Worm (Caenorhabditis elegans): ENCODE data around the gene F21F8.5.

F21F8.5 gene

DNA sequence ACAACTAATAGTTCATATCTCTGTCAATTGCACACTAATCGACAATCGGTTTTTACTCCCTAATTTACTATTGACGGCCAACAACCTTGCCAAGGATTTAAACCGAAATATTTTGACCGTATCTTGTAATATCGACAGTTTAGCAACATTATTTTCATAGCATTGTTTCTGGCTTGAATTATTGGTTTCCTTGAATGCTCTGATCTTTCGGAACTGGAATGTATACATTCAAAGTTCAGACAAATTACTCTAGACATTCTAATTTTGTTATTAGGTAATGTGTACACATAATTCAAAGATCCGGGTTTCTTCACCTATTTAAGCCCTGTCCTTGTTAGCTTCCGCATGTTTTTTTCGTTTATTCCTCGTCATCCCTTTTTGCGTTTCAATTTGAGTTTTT is 2.2 kb downstream of the F21F8.5 start, which contains the start of gene C16D9.9:
C16D9.9 (plus strand) TSS at position 301 of the 400 bp plus-strand sequence.
- TF ChIP-seq lin-54 (GFP tag; optimal IDR thresholded peaks at IDR 0.05) (no peak), madf-8 (GFP tag; conservative IDR thresholded peaks at IDR 0.05) (no peak), snpc-4 (GFP tag; optimal IDR thresholded peaks at IDR 0.05) (no peak), snpc-4 (tag; optimal IDR thresholded peaks at IDR 0.05) (no peak), lin-26 (GFP tag; IDR thresholded peaks at IDR 0.05) (no peak), B0019.2 (GFP tag; conservative IDR thresholded peaks at IDR 0.05) (no peak), F22D6.2 (tag; optimal IDR thresholded peaks at IDR 0.05) (no peak), ceh-27 (GFP tag; optimal IDR thresholded peaks at IDR 0.05) (no peak), F39B2.1 (GFP tag; IDR thresholded peaks at IDR 0.05) (no peak), ceh-58 (GFP tag; IDR thresholded peaks at IDR 0.05) (no peak), nfya-2 (GFP tag; IDR thresholded peaks at IDR 0.05) (no peak), ceh-100 (GFP tag; IDR thresholded peaks at IDR 0.05) (no peak), tbx-9 (tag; optimal IDR thresholded peaks at IDR 0.05; ENCODE audit: borderline replicate concordance) (no peak), bed-2 (GFP tag; IDR thresholded peaks at IDR 0.05) (no peak), ccch-3 (GFP tag; optimal IDR thresholded peaks at IDR 0.05) (no peak)

DNA sequence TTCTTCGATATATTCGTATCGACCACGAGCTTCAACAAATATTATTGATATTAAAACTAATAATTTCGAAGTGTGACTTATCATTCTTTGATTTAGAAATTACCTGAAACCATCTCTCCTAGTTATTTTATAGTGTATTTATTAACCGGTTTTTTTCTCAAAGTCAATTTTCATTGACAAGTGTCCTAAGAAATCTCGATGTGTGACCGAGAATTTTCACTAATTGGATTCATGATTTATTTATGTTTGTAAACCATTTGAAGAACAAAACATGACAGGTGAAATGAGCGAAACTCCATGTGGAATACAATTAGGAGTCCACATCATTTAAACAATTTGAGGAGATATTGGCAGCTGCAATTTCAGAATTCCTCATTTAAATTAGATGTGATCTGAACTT is 2.7 kb downstream of the F21F8.5 start, which contains the start of gene C16D9.8:
C16D9.8 (minus strand) TSS at position 101 of the 400 bp plus-strand sequence.
- TF ChIP-seq sea-2 (GFP tag; IDR thresholded peaks at IDR 0.05) (no peak), K11D2.4 (GFP tag; IDR thresholded peaks at IDR 0.05) (no peak), tbp1 (GFP tag; optimal IDR thresholded peaks at IDR 0.05) (no peak), lin-35 (GFP tag; optimal IDR thresholded peaks at IDR 0.05) (no peak), D2030.7 (GFP tag; IDR thresholded peaks at IDR 0.05) (no peak), madf-3 (GFP tag; IDR thresholded peaks at IDR 0.05) (no peak), lin-54 (GFP tag; optimal IDR thresholded peaks at IDR 0.05) (no peak), T07F8.4 (tag; optimal IDR thresholded peaks at IDR 0.05) (no peak), aptf-2 (GFP tag; conservative IDR thresholded peaks at IDR 0.05) (no peak), somi-1 (GFP tag; optimal IDR thresholded peaks at IDR 0.05) (no peak), F52B5.7 (tag; optimal IDR thresholded peaks at IDR 0.05) (no peak), Y53G8AR.9 (GFP tag; conservative IDR thresholded peaks at IDR 0.05) (no peak), zfh-2 (GFP tag; conservative IDR thresholded peaks at IDR 0.05) (no peak), B0336.3 (GFP tag; IDR thresholded peaks at IDR 0.05) (no peak), nfya-1 (tag; optimal IDR thresholded peaks at IDR 0.05; ENCODE audit: borderline replicate concordance, insufficient read depth) (no peak)

DNA sequence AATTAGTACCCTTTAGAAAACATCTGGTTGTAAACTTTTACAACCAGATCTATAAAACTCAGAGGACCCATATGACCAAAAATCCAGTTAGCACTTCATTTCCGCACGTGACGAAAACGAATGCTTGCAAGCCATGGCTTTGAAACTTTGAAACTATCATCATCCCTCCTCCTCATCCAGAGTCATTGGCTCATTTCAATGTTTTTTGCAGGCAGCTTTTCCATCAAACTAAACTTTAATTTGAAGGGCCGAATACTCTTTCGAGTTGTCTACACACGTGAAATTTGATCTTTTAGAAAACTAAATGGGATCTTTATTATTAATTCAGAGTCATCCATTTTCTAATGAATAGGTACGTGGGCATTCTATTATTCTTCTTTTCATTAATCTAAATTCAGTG is 3.9 kb downstream of the F21F8.5 start:
- TF ChIP-seq B0035.1 (tag; optimal IDR thresholded peaks at IDR 0.05) (no peak), snpc-4 (GFP tag; optimal IDR thresholded peaks at IDR 0.05) (no peak), snpc-4 (tag; optimal IDR thresholded peaks at IDR 0.05) (no peak), die-1 (tag; optimal IDR thresholded peaks at IDR 0.05) (no peak), rec-8 (tag; optimal IDR thresholded peaks at IDR 0.05) (no peak), chd-7 (tag; optimal IDR thresholded peaks at IDR 0.05) (no peak), gei-17 (GFP tag; optimal IDR thresholded peaks at IDR 0.05) (no peak), nfya-1 (tag; optimal IDR thresholded peaks at IDR 0.05; ENCODE audit: borderline replicate concordance, insufficient read depth) (no peak), hlh-12 (tag; optimal IDR thresholded peaks at IDR 0.05) (no peak), ekl-4 (GFP tag; IDR thresholded peaks at IDR 0.05) (no peak)

All from whole organism, young adult.